Fruit fly (Drosophila melanogaster) whole organism, adult: ENCODE measurements around the gene CG32365.

ENCODE experiments used
- CG11617 ChIP-seq: fragments of 200-800 bp; sonication (Bioruptor generic); optimal IDR thresholded peaks from 2 replicates; lab custom pipeline; 2017; ENCODE audit warnings: mild to moderate bottlenecking, missing biosample characterization, missing genetic modification reagents, missing genetic modification characterization
- CG33017 ChIP-seq: fragments of 200-800 bp; sonication (Bioruptor generic); optimal IDR thresholded peaks from 2 replicates; lab custom pipeline; 2018; ENCODE audit warnings: missing biosample characterization, mild to moderate bottlenecking, missing genetic modification characterization, moderate library complexity
- CG7045 ChIP-seq: fragments of 200-800 bp; sonication (Bioruptor generic); optimal IDR thresholded peaks from 2 replicates; lab custom pipeline; 2017; ENCODE audit warnings: missing biosample characterization, mild to moderate bottlenecking, missing genetic modification characterization
- Crg-1 ChIP-seq: fragments of 200-800 bp; sonication (Bioruptor generic); optimal IDR thresholded peaks from 2 replicates; lab custom pipeline; 2016; ENCODE audit warnings: missing biosample characterization, missing genetic modification characterization
- Hr96 ChIP-seq: fragments of 200-800 bp; sonication (Bioruptor generic); optimal IDR thresholded peaks from 2 replicates; lab custom pipeline; 2016; ENCODE audit warnings: missing biosample characterization, missing genetic modification characterization
- bab1 ChIP-seq: fragments of 200-800 bp; sonication (Bioruptor generic); optimal IDR thresholded peaks from 3 replicates; lab custom pipeline; 2019; ENCODE audit warnings: missing biosample characterization, mild to moderate bottlenecking, missing genetic modification characterization, moderate library complexity
- cnc ChIP-seq, 2 experiments: fragments of >200 bp; optimal IDR thresholded peaks; 2 replicates each; lab custom pipeline; 2017
- kay ChIP-seq: fragments of 200-800 bp; sonication (Bioruptor generic); peaks from one replicate; lab custom pipeline; 2016; ENCODE audit warnings: missing biosample characterization, missing genetic modification characterization, borderline replicate concordance
- pad ChIP-seq: fragments of 200-800 bp; sonication (Bioruptor generic); optimal IDR thresholded peaks from 3 replicates; lab custom pipeline; 2017; ENCODE audit warnings: missing biosample characterization, missing genetic modification characterization, mild to moderate bottlenecking, moderate library complexity, missing genetic modification reagents
- tj ChIP-seq: fragments of 200-800 bp; sonication (Bioruptor generic); optimal IDR thresholded peaks from 3 replicates; lab custom pipeline; 2017; ENCODE audit warnings: missing biosample characterization, mild to moderate bottlenecking, missing genetic modification characterization, moderate library complexity
- toe ChIP-seq: fragments of 200-800 bp; sonication (Bioruptor generic); optimal IDR thresholded peaks from 2 replicates; lab custom pipeline; 2016; ENCODE audit warnings: missing biosample characterization, missing genetic modification characterization

- no peak for TF ChIP-seq toe (GFP tag; lab: Kevin White, UChicago)
- TF ChIP-seq Hr96 (GFP tag; lab: Kevin White, UChicago): no peak
- no peak for TF ChIP-seq Crg-1 (GFP tag; lab: Kevin White, UChicago)
- TF ChIP-seq pad (GFP tag; lab: Kevin White, UChicago): peak; percentile 8
- TF ChIP-seq CG33017 (tag; lab: Kevin White, UChicago): peak; percentile 26
- no peak for TF ChIP-seq tj (GFP tag; lab: Kevin White, UChicago)
- no peak for TF ChIP-seq cnc (optimal IDR thresholded peaks at IDR 0.05; lab: Kevin White, UChicago)
- TF ChIP-seq CG7045 (GFP tag; lab: Kevin White, UChicago): no peak
- peak; percentile 30 for TF ChIP-seq CG11617 (GFP tag; lab: Kevin White, UChicago)
- no peak for TF ChIP-seq kay (GFP tag; lab: Kevin White, UChicago)
- TF ChIP-seq bab1 (GFP tag; lab: Kevin White, UChicago): peak; percentile 82
Measured at dm6 chr3L:7903489-7904150, 34.8 kb downstream of the CG32365 start.
